Fruit fly (Drosophila melanogaster): ENCODE results near the gene CG12115.

DNA sequence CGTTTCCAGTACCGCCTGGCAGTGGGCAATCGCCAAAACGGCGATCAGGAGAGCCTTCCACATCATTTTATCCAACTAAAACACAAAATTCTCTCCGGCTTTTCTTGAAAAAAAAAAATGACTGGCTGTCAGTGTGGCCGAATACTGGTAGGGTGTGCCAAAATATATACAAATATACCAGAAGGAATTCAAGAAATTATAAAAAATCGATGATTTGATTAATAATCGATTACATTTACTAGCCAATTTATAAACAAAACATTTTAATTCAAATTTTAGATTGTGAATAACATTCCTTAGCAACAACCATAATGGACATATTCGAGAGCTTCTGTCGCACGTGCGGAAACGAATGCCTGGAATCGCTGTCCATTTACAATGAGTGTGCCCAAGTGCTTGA, 32.0 kb downstream of the CG12115 start, which contains the start of the genes Ost48 and Dlip1:
- TF ChIP-seq CG8478 (optimal IDR thresholded peaks at IDR 0.05) (no peak), CTCF (optimal IDR thresholded peaks at IDR 0.05) (no peak)
